Worm (Caenorhabditis elegans) whole organism, L3 larva: ENCODE measurements around the gene T21C12.4.

Experiments used
- ceh-82 ChIP-seq: fragments of 150-350 bp; optimal IDR thresholded peaks from 2 replicates; lab custom pipeline; 2014; ENCODE audit warnings: missing biosample characterization, missing genetic modification characterization
- daf-12 ChIP-seq: fragments of 150-350 bp; optimal IDR thresholded peaks from 2 replicates; lab custom pipeline; 2014; ENCODE audit warnings: missing biosample characterization, missing genetic modification reagents, missing genetic modification characterization
- nhr-77 ChIP-seq: fragments of 150-350 bp; optimal IDR thresholded peaks from 2 replicates; lab custom pipeline; 2014; ENCODE audit warnings: missing biosample characterization, missing genetic modification characterization

DNA sequence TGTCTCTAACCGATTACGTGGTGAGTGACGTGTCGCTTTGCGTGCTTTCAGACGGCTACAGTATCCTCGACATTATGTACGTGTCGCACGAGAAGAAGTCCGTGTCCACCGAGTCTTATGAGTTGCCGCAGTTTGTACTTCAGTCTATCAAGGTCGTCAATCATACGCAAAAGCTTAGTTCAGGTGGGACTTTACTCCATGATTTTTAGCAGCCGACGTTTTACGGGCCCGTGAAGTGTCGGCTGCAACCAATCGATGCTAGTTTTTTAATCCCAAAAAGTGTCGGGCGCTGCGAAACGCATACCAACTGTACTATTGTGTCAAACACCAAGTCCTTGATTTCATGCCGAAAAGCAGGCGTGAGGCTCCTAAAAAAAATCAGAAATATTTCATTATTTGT lies 33.0 kb downstream of the T21C12.4 start:
- TF ChIP-seq daf-12 (tag; lab: Kevin White, UChicago) (no peak), ceh-82 (tag; lab: Kevin White, UChicago) (no peak), nhr-77 (tag; lab: Kevin White, UChicago) (no peak)
